Worm (Caenorhabditis elegans): ENCODE measurements around the gene K08B4.7.
A peak's percentile ranks its signal among the peaks of the same experiment; 100 is the strongest.

The K08B4.7 gene

DNA sequence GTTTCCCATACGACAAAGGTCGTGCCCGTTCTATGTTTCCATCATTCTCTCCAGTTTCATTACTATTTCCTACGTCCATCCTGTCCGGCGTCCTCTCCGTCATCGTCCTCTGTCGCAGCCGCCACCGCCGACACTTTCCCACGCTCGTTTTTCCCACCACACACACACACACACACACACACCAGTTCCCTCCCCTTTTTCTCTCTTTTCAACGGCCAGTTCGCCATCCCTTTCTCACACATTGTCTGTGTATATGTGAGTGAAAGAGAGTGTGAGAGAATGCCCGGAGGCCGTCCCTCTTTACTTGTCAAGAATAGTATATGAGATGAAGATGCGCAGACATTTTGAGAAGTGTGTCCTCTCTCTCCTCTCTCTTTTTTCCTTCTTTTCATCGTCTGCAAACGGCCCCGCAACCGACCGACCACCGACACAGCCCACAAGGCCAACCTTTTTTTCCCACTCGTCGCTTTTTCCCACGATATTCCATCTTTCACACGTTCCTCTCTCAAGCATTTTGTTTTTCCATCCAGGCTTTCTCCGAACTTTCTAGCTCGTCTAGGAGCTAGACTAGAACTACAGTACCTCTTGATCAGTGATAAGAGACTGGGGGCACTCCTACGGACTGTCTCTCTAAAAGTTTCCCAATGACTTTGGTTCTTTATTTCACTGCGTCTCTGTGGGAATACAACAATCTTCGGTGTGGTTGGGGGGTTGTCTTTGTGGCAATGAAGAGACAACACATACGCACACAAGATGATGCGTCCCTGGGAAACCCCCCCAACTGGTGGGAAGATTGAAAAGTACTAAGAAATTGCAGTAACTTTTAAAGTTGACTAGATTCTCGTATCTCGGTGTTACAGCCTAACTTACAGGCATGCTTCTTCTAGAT, 5.1 kb upstream of the K08B4.7 start (continued):
- TF ChIP-seq nhr-12 (tag; optimal IDR thresholded peaks at IDR 0.05) (no peak), lin-13 (GFP tag; optimal IDR thresholded peaks at IDR 0.05) (peak; percentile 74), sma-3 (GFP tag; optimal IDR thresholded peaks at IDR 0.05) (peak; percentile 78)

- TF ChIP-seq nhr-237 (tag; optimal IDR thresholded peaks at IDR 0.05), result no peak
- no peak for TF ChIP-seq C34F6.9 (tag; optimal IDR thresholded peaks at IDR 0.05)
- no peak for TF ChIP-seq ztf-1 (GFP tag; conservative IDR thresholded peaks at IDR 0.05)
- TF ChIP-seq crh-2 (tag; optimal IDR thresholded peaks at IDR 0.05), result no peak
- TF ChIP-seq nhr-25 (tag; optimal IDR thresholded peaks at IDR 0.05), result no peak
- no peak for TF ChIP-seq lin-13 (GFP tag; optimal IDR thresholded peaks at IDR 0.05)
- TF ChIP-seq ama-1 (optimal IDR thresholded peaks at IDR 0.05), result no peak
- TF ChIP-seq unc-62 (GFP tag; optimal IDR thresholded peaks at IDR 0.05), result no peak
- TF ChIP-seq ztf-4 (tag; optimal IDR thresholded peaks at IDR 0.05), result no peak
- TF ChIP-seq lsy-2 (tag; optimal IDR thresholded peaks at IDR 0.05), result no peak
- TF ChIP-seq nhr-11 (tag; optimal IDR thresholded peaks at IDR 0.05), result no peak
- TF ChIP-seq nhr-6 (tag; optimal IDR thresholded peaks at IDR 0.05), result no peak
- TF ChIP-seq sem-4 (tag; optimal IDR thresholded peaks at IDR 0.05), result no peak
Observed at ce11 chrIV:6095357-6095858, 3.2 kb upstream of the K08B4.7 start, which contains the start of gene lag-1. Gene lag-1 (plus strand): TSS chrIV:6095407.

ce11 chrIV:6094315-6094606, 2.0 kb upstream of the K08B4.7 start:
- TF ChIP-seq ztf-11 (tag; optimal IDR thresholded peaks at IDR 0.05) (no peak), sma-3 (GFP tag; optimal IDR thresholded peaks at IDR 0.05) (no peak), lin-13 (GFP tag; optimal IDR thresholded peaks at IDR 0.05) (no peak), lsy-2 (tag; optimal IDR thresholded peaks at IDR 0.05) (no peak), ztf-4 (tag; optimal IDR thresholded peaks at IDR 0.05) (no peak), mdl-1 (tag; optimal IDR thresholded peaks at IDR 0.05) (no peak), egl-27 (tag; optimal IDR thresholded peaks at IDR 0.05) (no peak)

- TF ChIP-seq nhr-25 (tag; optimal IDR thresholded peaks at IDR 0.05) (peak; percentile 2), fos-1 (tag; optimal IDR thresholded peaks at IDR 0.05) (peak; percentile 16), sma-3 (GFP tag; optimal IDR thresholded peaks at IDR 0.05) (peak; percentile 49), sma-9 (GFP tag; optimal IDR thresholded peaks at IDR 0.05) (peak; percentile 69), sma-9 (tag; optimal IDR thresholded peaks at IDR 0.05) (no peak), unc-55 (GFP tag; optimal IDR thresholded peaks at IDR 0.05) (no peak), crh-2 (tag; optimal IDR thresholded peaks at IDR 0.05) (peak; percentile 11)
Observed at ce11 chrIV:6093477-6094314, 1.5 kb upstream of the K08B4.7 start, which contains the start of gene cpi-1. Gene cpi-1 (minus strand): TSS chrIV:6093680.

- TF ChIP-seq nhr-6 (tag; optimal IDR thresholded peaks at IDR 0.05) (no peak), Y55F3AM.14 (GFP tag; optimal IDR thresholded peaks at IDR 0.05) (no peak), R02D3.7 (tag; optimal IDR thresholded peaks at IDR 0.05) (no peak), egl-27 (tag; optimal IDR thresholded peaks at IDR 0.05) (no peak), ZK546.5 (tag; optimal IDR thresholded peaks at IDR 0.05) (no peak), mab-5 (tag; optimal IDR thresholded peaks at IDR 0.05) (no peak), ztf-4 (tag; optimal IDR thresholded peaks at IDR 0.05) (no peak), fos-1 (tag; optimal IDR thresholded peaks at IDR 0.05) (peak; percentile 52), snpc-4 (tag; optimal IDR thresholded peaks at IDR 0.05) (no peak), ztf-1 (GFP tag; conservative IDR thresholded peaks at IDR 0.05) (no peak), unc-55 (GFP tag; optimal IDR thresholded peaks at IDR 0.05) (no peak), skn-1 (tag; optimal IDR thresholded peaks at IDR 0.05) (no peak), sma-9 (GFP tag; optimal IDR thresholded peaks at IDR 0.05) (peak; percentile 36), sma-9 (tag; optimal IDR thresholded peaks at IDR 0.05) (no peak), lin-13 (GFP tag; optimal IDR thresholded peaks at IDR 0.05) (no peak), lsy-2 (tag; optimal IDR thresholded peaks at IDR 0.05) (no peak)
Observed at ce11 chrIV:6086479-6086878, 5.7 kb downstream of the K08B4.7 start.

All from whole organism, L2 larva.